Fruit fly (Drosophila melanogaster) Kc167 (cell line): Measurements from ENCODE around the gene CG12093.

Source experiments
- Myc ChIP-seq: fragments of >200 bp; optimal IDR thresholded peaks from 2 replicates; lab custom pipeline; 2017; ENCODE audit warnings: missing external identifiers
- h ChIP-seq: fragments of >200 bp; optimal IDR thresholded peaks from 3 replicates; lab custom pipeline; 2018; ENCODE audit warnings: missing external identifiers
- insv ChIP-seq: fragments of >200 bp; optimal IDR thresholded peaks from 3 replicates; lab custom pipeline; 2018; ENCODE audit warnings: missing external identifiers
- psq ChIP-seq: fragments of >200 bp; optimal IDR thresholded peaks from 2 replicates; lab custom pipeline; 2017; ENCODE audit warnings: missing external identifiers

DNA sequence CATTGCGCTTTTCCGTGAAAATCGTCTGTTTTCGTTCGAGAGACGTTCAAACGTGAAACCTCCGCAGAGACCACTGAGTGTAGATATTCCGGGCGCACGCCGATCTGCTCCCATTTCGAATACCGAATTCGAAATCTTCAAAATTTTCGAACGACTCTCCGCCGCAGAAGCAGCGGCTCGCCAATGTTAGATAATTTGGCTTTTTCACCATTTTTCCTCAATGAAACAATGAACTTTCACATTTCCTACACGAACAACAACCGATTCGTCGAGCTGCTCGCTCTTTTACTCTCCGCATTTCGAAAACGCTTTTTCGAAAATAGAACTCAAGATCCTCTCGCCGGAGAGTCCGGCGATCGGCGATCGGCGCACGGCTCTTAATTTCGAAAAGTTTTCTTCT lies 11.7 kb downstream of the CG12093 start:
- TF ChIP-seq h (lab: Kevin White, UChicago) (no peak), Myc (no peak), insv (lab: Kevin White, UChicago) (no peak), psq (lab: Kevin White, UChicago) (no peak)
